Fruit fly (Drosophila melanogaster): ENCODE results near the gene Ugt36A1.

DNA sequence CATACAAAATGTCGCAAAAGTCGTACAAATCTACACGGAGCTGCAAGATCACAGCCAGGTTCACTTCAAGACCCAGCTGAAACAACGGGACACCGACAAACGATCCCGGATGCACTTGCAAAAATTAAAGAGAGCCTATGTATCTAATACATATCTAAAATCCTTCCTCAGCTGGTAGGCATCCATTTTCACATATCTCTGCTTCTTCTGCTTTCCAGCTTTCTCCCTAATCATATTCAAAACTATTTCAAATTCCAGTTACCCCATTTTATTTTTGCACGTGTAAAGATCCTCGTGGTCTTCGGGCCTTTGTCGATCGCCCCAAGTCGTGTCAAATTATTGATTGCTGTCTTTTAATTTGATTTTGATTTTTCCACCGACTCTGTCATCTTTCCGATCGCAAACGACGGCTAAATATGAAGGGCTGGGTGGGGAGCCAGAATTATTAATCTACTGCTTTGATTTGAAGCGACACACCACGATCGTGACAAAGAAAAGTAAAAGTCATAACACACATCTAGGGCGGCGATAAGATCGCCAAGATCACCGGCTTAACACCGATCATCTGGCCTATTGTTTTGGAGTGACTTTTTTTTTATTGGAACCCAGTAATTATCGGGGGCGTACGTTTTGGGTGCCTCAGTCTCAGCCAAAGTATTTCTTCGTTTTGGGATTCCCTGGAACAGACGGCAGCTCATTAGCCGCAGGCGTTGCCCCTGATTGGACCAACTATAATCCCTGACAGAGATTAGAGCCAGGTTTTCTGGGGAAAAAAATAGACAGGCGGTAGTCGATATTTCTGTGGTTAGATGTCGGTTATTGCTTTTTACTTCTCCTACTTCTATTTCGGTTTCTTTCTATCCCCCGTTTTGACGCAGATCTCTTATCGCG is 35.2 kb upstream of the Ugt36A1 start:
- TF ChIP-seq Blimp-1 (GFP tag; optimal IDR thresholded peaks at IDR 0.05) (peak; percentile 65), CG4282 (GFP tag; optimal IDR thresholded peaks at IDR 0.05) (no peak), vnd (GFP tag; IDR thresholded peaks at IDR 0.05; ENCODE audit: partially characterized antibody) (no peak)
